Worm (Caenorhabditis elegans): ENCODE measurements around the gene srt-53.

srt-53 gene

DNA sequence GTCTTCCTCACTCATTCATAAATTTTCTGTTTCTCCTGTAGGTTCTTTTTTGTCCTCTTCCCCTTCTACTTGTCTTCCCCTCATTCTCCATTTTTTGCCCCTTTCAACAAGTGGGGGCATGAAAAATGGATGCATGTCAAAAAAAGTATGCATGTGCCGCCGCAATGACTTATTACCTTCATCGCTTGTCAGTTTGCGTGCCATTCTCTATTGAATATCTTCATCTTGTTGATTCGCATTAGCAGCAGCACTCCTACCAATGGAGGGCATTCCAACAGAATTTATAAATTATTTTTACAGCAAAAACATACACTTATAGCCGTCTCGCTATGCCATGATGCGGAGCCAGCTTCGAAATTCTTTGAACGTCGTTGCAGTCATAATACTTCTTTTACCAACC lies 49.0 kb downstream of the srt-53 start, which contains the start of gene F40A3.1:
TSS of gene F40A3.1 (plus strand) at position 301 of the 400 bp plus-strand sequence.
- TF ChIP-seq him-1 (tag; optimal IDR thresholded peaks at IDR 0.05) (no peak), dao-5 (tag; optimal IDR thresholded peaks at IDR 0.05) (no peak), W03F9.2 (tag; optimal IDR thresholded peaks at IDR 0.05) (no peak)
